Fruit fly (Drosophila melanogaster) whole organism, prepupa: ENCODE measurements around the gene CG42371.

ENCODE experiments used
- Blimp-1 ChIP-seq: fragments of 200-800 bp; sonication (Bioruptor generic); optimal IDR thresholded peaks from 3 replicates; lab custom pipeline; 2017; ENCODE audit warnings: missing biosample characterization, missing genetic modification characterization, mild to moderate bottlenecking, moderate library complexity, missing genetic modification reagents
- CG10631 ChIP-seq: fragments of 200-800 bp; sonication (Bioruptor generic); optimal IDR thresholded peaks from 2 replicates; lab custom pipeline; 2016; ENCODE audit warnings: missing biosample characterization, missing genetic modification characterization
- CG10669 ChIP-seq: fragments of 200-800 bp; sonication (Bioruptor generic); optimal IDR thresholded peaks from 3 replicates; lab custom pipeline; 2018; ENCODE audit warnings: missing biosample characterization, mild to moderate bottlenecking, missing genetic modification characterization, moderate library complexity
- CG11294 ChIP-seq: fragments of 200-800 bp; sonication (Bioruptor generic); IDR thresholded peaks from 2 replicates; pipeline ENCODE4 v1.3.6; 2022; ENCODE audit warnings: missing biosample characterization, missing genetic modification characterization
- CG11762 ChIP-seq: fragments of 200-800 bp; sonication (Bioruptor generic); optimal IDR thresholded peaks from 3 replicates; lab custom pipeline; 2016; ENCODE audit warnings: missing biosample characterization, missing genetic modification characterization; ENCODE audit not compliant: insufficient read depth
- CG15336 ChIP-seq: fragments of 200-800 bp; sonication (Bioruptor generic); IDR thresholded peaks from 2 replicates; pipeline ENCODE4 v1.3.6; 2022; ENCODE audit warnings: missing biosample characterization, missing genetic modification characterization
- CG16779 ChIP-seq: fragments of 200-800 bp; sonication (Bioruptor generic); optimal IDR thresholded peaks from 3 replicates; lab custom pipeline; 2017; ENCODE audit warnings: missing biosample characterization, mild to moderate bottlenecking, missing genetic modification characterization
- CG3919 ChIP-seq: fragments of 200-800 bp; sonication (Bioruptor generic); optimal IDR thresholded peaks from 3 replicates; lab custom pipeline; 2016; ENCODE audit warnings: missing biosample characterization, missing genetic modification characterization
- CG4318 ChIP-seq: fragments of 200-800 bp; sonication (Bioruptor generic); optimal IDR thresholded peaks from 3 replicates; lab custom pipeline; 2017; ENCODE audit warnings: missing biosample characterization, mild to moderate bottlenecking, missing genetic modification characterization
- CG6163 ChIP-seq: fragments of 200-800 bp; sonication (Bioruptor generic); IDR thresholded peaks from 3 replicates; pipeline ENCODE4 v1.3.6; 2022; ENCODE audit warnings: missing biosample characterization, missing genetic modification characterization
- CG6276 ChIP-seq: fragments of 200-800 bp; sonication (Bioruptor generic); optimal IDR thresholded peaks from 2 replicates; lab custom pipeline; 2017; ENCODE audit warnings: missing biosample characterization, mild to moderate bottlenecking, missing genetic modification characterization
- CG6792 ChIP-seq: fragments of 200-800 bp; sonication (Bioruptor generic); optimal IDR thresholded peaks from 3 replicates; lab custom pipeline; 2016; ENCODE audit warnings: missing biosample characterization, missing genetic modification characterization
- CG6808 ChIP-seq: fragments of 200-800 bp; sonication (Bioruptor generic); optimal IDR thresholded peaks from 3 replicates; lab custom pipeline; 2017; ENCODE audit warnings: missing biosample characterization, missing genetic modification characterization, mild to moderate bottlenecking, moderate library complexity, missing genetic modification reagents
- CG6854 ChIP-seq: fragments of 200-800 bp; sonication (Bioruptor generic); optimal IDR thresholded peaks from 2 replicates; lab custom pipeline; 2017; ENCODE audit warnings: missing biosample characterization, mild to moderate bottlenecking, missing genetic modification characterization
- CG8119 ChIP-seq: fragments of 200-800 bp; sonication (Bioruptor generic); IDR thresholded peaks from 3 replicates; pipeline ENCODE4 v1.3.6; 2022; ENCODE audit warnings: missing biosample characterization, missing genetic modification characterization
- CG8319 ChIP-seq: fragments of 200-800 bp; sonication (Bioruptor generic); optimal IDR thresholded peaks from 3 replicates; lab custom pipeline; 2016; ENCODE audit warnings: missing biosample characterization, missing genetic modification characterization
- CG9139 ChIP-seq: fragments of 200-800 bp; sonication (Bioruptor generic); optimal IDR thresholded peaks from 3 replicates; lab custom pipeline; 2017; ENCODE audit warnings: missing biosample characterization, mild to moderate bottlenecking, missing genetic modification characterization
- Eip93F ChIP-seq: fragments of 200-800 bp; sonication (Bioruptor generic); optimal IDR thresholded peaks from 2 replicates; lab custom pipeline; 2016; ENCODE audit warnings: missing biosample characterization, mild to moderate bottlenecking, missing genetic modification characterization
- Ets21C ChIP-seq: fragments of 200-800 bp; sonication (Bioruptor generic); optimal IDR thresholded peaks from 3 replicates; lab custom pipeline; 2016; ENCODE audit warnings: missing biosample characterization, missing genetic modification characterization
- Ets96B ChIP-seq: fragments of 200-800 bp; optimal IDR thresholded peaks from 2 replicates; lab custom pipeline; 2019; ENCODE audit warnings: missing biosample characterization, mild to moderate bottlenecking, missing genetic modification characterization, moderate library complexity
- Gug ChIP-seq: fragments of 200-800 bp; sonication (Bioruptor generic); IDR thresholded peaks from 2 replicates; pipeline ENCODE4 v1.3.6; 2022; ENCODE audit warnings: missing biosample characterization, missing genetic modification characterization
- Hr38 ChIP-seq: sonication (Bioruptor generic); optimal IDR thresholded peaks from 2 replicates; lab custom pipeline; 2016; ENCODE audit warnings: missing biosample characterization, missing genetic modification characterization
- Hr39 ChIP-seq: fragments of 200-800 bp; sonication (Bioruptor generic); optimal IDR thresholded peaks from 2 replicates; lab custom pipeline; 2016; ENCODE audit warnings: missing biosample characterization, missing genetic modification characterization
- Hr4 ChIP-seq: fragments of 200-800 bp; sonication (Bioruptor generic); optimal IDR thresholded peaks from 3 replicates; lab custom pipeline; 2016; ENCODE audit warnings: missing biosample characterization, missing genetic modification characterization
- Lpt ChIP-seq: fragments of 200-800 bp; sonication (Bioruptor generic); optimal IDR thresholded peaks from 3 replicates; lab custom pipeline; 2016; ENCODE audit warnings: missing biosample characterization, missing genetic modification characterization
- Met ChIP-seq: fragments of 200-800 bp; sonication (Bioruptor generic); optimal IDR thresholded peaks from 3 replicates; lab custom pipeline; 2016; ENCODE audit warnings: missing biosample characterization, missing genetic modification characterization
- Smox ChIP-seq: fragments of 200-800 bp; sonication (Bioruptor generic); optimal IDR thresholded peaks from 3 replicates; lab custom pipeline; 2016; ENCODE audit warnings: missing biosample characterization, missing genetic modification characterization
- Sox14 ChIP-seq: fragments of 200-800 bp; sonication (Bioruptor generic); optimal IDR thresholded peaks from 3 replicates; lab custom pipeline; 2016; ENCODE audit warnings: missing biosample characterization, missing genetic modification characterization
- achi ChIP-seq: fragments of 200-800 bp; sonication (Bioruptor generic); optimal IDR thresholded peaks from 3 replicates; lab custom pipeline; 2016; ENCODE audit warnings: missing biosample characterization, missing genetic modification characterization
- acj6 ChIP-seq: fragments of 200-800 bp; sonication (Bioruptor generic); optimal IDR thresholded peaks from 3 replicates; lab custom pipeline; 2016; ENCODE audit warnings: missing biosample characterization, missing genetic modification characterization
- cyc ChIP-seq: fragments of 200-800 bp; sonication (Bioruptor generic); optimal IDR thresholded peaks from 3 replicates; lab custom pipeline; 2016; ENCODE audit warnings: missing biosample characterization, missing genetic modification characterization
- dac ChIP-seq: fragments of 200-800 bp; sonication (Bioruptor generic); optimal IDR thresholded peaks from 2 replicates; lab custom pipeline; 2017; ENCODE audit warnings: missing biosample characterization, mild to moderate bottlenecking, missing genetic modification characterization
- dsx ChIP-seq: fragments of 200-800 bp; optimal IDR thresholded peaks from 3 replicates; lab custom pipeline; 2019; ENCODE audit warnings: missing biosample characterization, mild to moderate bottlenecking, missing genetic modification characterization, moderate library complexity; ENCODE audit not compliant: poor library complexity, severe bottlenecking
- eg ChIP-seq: fragments of 200-800 bp; sonication (Bioruptor generic); IDR thresholded peaks from 3 replicates; pipeline ENCODE4 v1.3.6; 2022; ENCODE audit warnings: missing biosample characterization, missing genetic modification characterization
- fd59A ChIP-seq: fragments of 200-800 bp; sonication (Bioruptor generic); optimal IDR thresholded peaks from 2 replicates; lab custom pipeline; 2017; ENCODE audit warnings: missing biosample characterization, mild to moderate bottlenecking, missing genetic modification characterization, missing genetic modification reagents
- fd85E ChIP-seq: fragments of 200-800 bp; sonication (Bioruptor generic); optimal IDR thresholded peaks from 3 replicates; lab custom pipeline; 2016; ENCODE audit warnings: missing biosample characterization, missing genetic modification characterization
- fkh ChIP-seq: fragments of 200-800 bp; sonication (Bioruptor generic); optimal IDR thresholded peaks from 3 replicates; lab custom pipeline; 2017; ENCODE audit warnings: missing biosample characterization, mild to moderate bottlenecking, missing genetic modification characterization, moderate library complexity
- pdm3 ChIP-seq: fragments of 200-800 bp; sonication (Bioruptor generic); optimal IDR thresholded peaks from 3 replicates; lab custom pipeline; 2016; ENCODE audit warnings: missing biosample characterization, missing genetic modification characterization
- salr ChIP-seq, 2 experiments: fragments of 200-800 bp; sonication (Bioruptor generic); optimal IDR thresholded peaks; 3 replicates each; lab custom pipeline; 2016 to 2018; ENCODE audit warnings: missing biosample characterization in 2 of 2, missing genetic modification characterization in 2 of 2, mild to moderate bottlenecking in 1 of 2
- ss ChIP-seq, 2 experiments: fragments of 200-800 bp; sonication (Bioruptor generic); optimal IDR thresholded peaks; 2 replicates in 1 of 2; 3 replicates in 1 of 2; lab custom pipeline; 2017 to 2018; ENCODE audit warnings: mild to moderate bottlenecking in 2 of 2, missing biosample characterization in 2 of 2, missing genetic modification characterization in 2 of 2, moderate library complexity in 1 of 2
- svp ChIP-seq: fragments of 200-800 bp; sonication (Bioruptor generic); peaks from one replicate; lab custom pipeline; 2016; ENCODE audit warnings: missing biosample characterization, missing genetic modification characterization
- topi ChIP-seq: fragments of 200-800 bp; sonication (Bioruptor generic); optimal IDR thresholded peaks from 3 replicates; lab custom pipeline; 2016; ENCODE audit warnings: missing biosample characterization, missing genetic modification characterization
- vri ChIP-seq: fragments of 200-800 bp; sonication (Bioruptor generic); optimal IDR thresholded peaks from 3 replicates; lab custom pipeline; 2016; ENCODE audit warnings: missing biosample characterization, mild to moderate bottlenecking, missing genetic modification characterization

CG42371 gene

dm6 chr2L:2196590-2197474, 20.2 kb downstream of the CG42371 start (continued):
- TF ChIP-seq CG6808 (peak; percentile 55), CG10669 (GFP tag; lab: Kevin White, UChicago) (peak; percentile 9), CG6163 (GFP tag; lab: Robert Waterston, UW) (no peak), CG11762 (GFP tag; lab: Kevin White, UChicago) (peak; percentile 30), CG8319 (GFP tag; lab: Kevin White, UChicago) (peak; percentile 31), CG6276 (GFP tag; lab: Kevin White, UChicago) (peak; percentile 21), Met (GFP tag; lab: Kevin White, UChicago) (peak; percentile 74), fd85E (GFP tag; lab: Kevin White, UChicago) (no peak), Blimp-1 (peak; percentile 21), Eip93F (GFP tag; lab: Kevin White, UChicago) (no peak), Hr4 (GFP tag; lab: Kevin White, UChicago) (peak; percentile 46), CG6792 (GFP tag; lab: Kevin White, UChicago) (peak; percentile 23), vri (GFP tag; lab: Kevin White, UChicago) (peak; percentile 96), Lpt (GFP tag; lab: Kevin White, UChicago) (peak; percentile 41), fkh (GFP tag; lab: Kevin White, UChicago) (peak; percentile 99), svp (peak; percentile 100), eg (GFP tag; lab: Robert Waterston, UW) (no peak), salr (GFP tag; optimal IDR thresholded peaks at IDR 0.05; lab: Kevin White, UChicago) (peak in 1 of 2 experiments; percentile 77), CG16779 (tag; lab: Kevin White, UChicago) (peak; percentile 65), CG15336 (GFP tag; lab: Robert Waterston, UW) (no peak), Sox14 (peak; percentile 48), ss (GFP tag; optimal IDR thresholded peaks at IDR 0.05; lab: Kevin White, UChicago) (peak; percentile 62 to 78), CG4318 (GFP tag; lab: Kevin White, UChicago) (peak; percentile 37), CG3919 (GFP tag; lab: Kevin White, UChicago) (peak; percentile 32), cyc (GFP tag; lab: Kevin White, UChicago) (peak; percentile 48), dac (GFP tag; lab: Kevin White, UChicago) (peak; percentile 34), Hr39 (GFP tag; lab: Kevin White, UChicago) (peak; percentile 77), Hr38 (GFP tag; lab: Kevin White, UChicago) (no peak), Gug (GFP tag; lab: Robert Waterston, UW) (no peak), dsx (GFP tag; lab: Kevin White, UChicago) (peak; percentile 60), fd59A (GFP tag; lab: Kevin White, UChicago) (peak; percentile 0), CG10631 (GFP tag; lab: Kevin White, UChicago) (peak; percentile 74), CG9139 (GFP tag; lab: Kevin White, UChicago) (peak; percentile 67), CG11294 (GFP tag; lab: Robert Waterston, UW) (no peak), Ets21C (GFP tag; lab: Kevin White, UChicago) (peak; percentile 52), pdm3 (GFP tag; lab: Kevin White, UChicago) (peak; percentile 69)

dm6 chr2L:2195328-2195727, 21.7 kb downstream of the CG42371 start:
- TF ChIP-seq dsx (GFP tag; lab: Kevin White, UChicago) (no peak), achi (GFP tag; lab: Kevin White, UChicago) (no peak), eg (GFP tag; lab: Robert Waterston, UW) (no peak), acj6 (GFP tag; lab: Kevin White, UChicago) (no peak), Ets96B (tag; lab: Kevin White, UChicago) (no peak), Smox (GFP tag; lab: Kevin White, UChicago) (no peak), fd85E (GFP tag; lab: Kevin White, UChicago) (no peak), CG11294 (GFP tag; lab: Robert Waterston, UW) (no peak), CG6854 (GFP tag; lab: Kevin White, UChicago) (no peak), pdm3 (GFP tag; lab: Kevin White, UChicago) (no peak), topi (GFP tag; lab: Kevin White, UChicago) (no peak), CG15336 (GFP tag; lab: Robert Waterston, UW) (no peak), CG8119 (GFP tag; lab: Robert Waterston, UW) (no peak), Hr4 (GFP tag; lab: Kevin White, UChicago) (no peak)
